Worm (Caenorhabditis elegans) whole organism, L1 larva: Measurements from ENCODE around the gene srab-26.

ENCODE experiments used
- F16B12.6 ChIP-seq: fragments of 150-350 bp; optimal IDR thresholded peaks from 2 replicates; lab custom pipeline; 2014; ENCODE audit warnings: missing biosample characterization, missing genetic modification characterization
- ama-1 ChIP-seq: fragments of 150-350 bp; optimal IDR thresholded peaks from 2 replicates; lab custom pipeline; 2014
- blmp-1 ChIP-seq: fragments of 150-350 bp; optimal IDR thresholded peaks from 2 replicates; lab custom pipeline; 2014; ENCODE audit warnings: missing biosample characterization, missing genetic modification characterization
- ceh-8 ChIP-seq: fragments of 200-800 bp; sonication (Bioruptor generic); optimal IDR thresholded peaks from 2 replicates; lab custom pipeline; 2018; ENCODE audit warnings: mild to moderate bottlenecking, missing genetic modification characterization, moderate library complexity, missing compliant biosample characterization
- ceh-82 ChIP-seq, 3 experiments: fragments of 150-350 bp in 1 of 3; sonication (generic microtip) in 2 of 3; optimal IDR thresholded peaks; 2 replicates each; lab custom pipeline; 2014 to 2017; ENCODE audit warnings: missing biosample characterization in 3 of 3, missing genetic modification characterization in 3 of 3
- ceh-90 ChIP-seq: sonication (generic microtip); optimal IDR thresholded peaks from 2 replicates; lab custom pipeline; 2016; ENCODE audit warnings: missing genetic modification characterization, missing compliant biosample characterization
- dpl-1 ChIP-seq, 3 experiments: fragments of 150-350 bp in 2 of 3; sonication (generic microtip) in 1 of 3; optimal IDR thresholded peaks; 2 replicates each; lab custom pipeline; 2014 to 2017; ENCODE audit warnings: missing biosample characterization in 3 of 3, missing genetic modification characterization in 3 of 3, missing genetic modification reagents in 3 of 3
- dsc-1 ChIP-seq: sonication (generic microtip); optimal IDR thresholded peaks from 2 replicates; lab custom pipeline; 2016; ENCODE audit warnings: mild to moderate bottlenecking, missing genetic modification characterization, missing compliant biosample characterization
- efl-1 ChIP-seq, 4 experiments: fragments of 150-350 bp; optimal IDR thresholded peaks in 3 of 4; peaks in 1 of 4; 1 replicate in 1 of 4; 2 replicates in 3 of 4; lab custom pipeline; 2014; ENCODE audit warnings: missing biosample characterization in 2 of 4, missing genetic modification characterization in 2 of 4, missing genetic modification reagents in 2 of 4
- efl-3 ChIP-seq: fragments of 200-800 bp; sonication (Bioruptor generic); optimal IDR thresholded peaks from 2 replicates; lab custom pipeline; 2018; ENCODE audit warnings: mild to moderate bottlenecking, missing genetic modification characterization, missing compliant biosample characterization
- egl-27 ChIP-seq, 2 experiments: fragments of 150-350 bp in 1 of 2; sonication (generic microtip); optimal IDR thresholded peaks; 3 replicates each; lab custom pipeline; 2017 to 2018; ENCODE audit warnings: missing biosample characterization in 2 of 2, missing genetic modification characterization in 2 of 2, missing genetic modification reagents in 2 of 2
- elt-2 ChIP-seq: sonication (generic microtip); optimal IDR thresholded peaks from 2 replicates; lab custom pipeline; 2016; ENCODE audit warnings: missing genetic modification characterization, mild to moderate bottlenecking, inconsistent platforms, missing compliant biosample characterization, missing genetic modification reagents
- elt-3 ChIP-seq, 6 experiments: fragments of 150-350 bp in 1 of 6; sonication (generic microtip); optimal IDR thresholded peaks; 2 replicates each; lab custom pipeline; 2017 to 2018; ENCODE audit warnings: missing biosample characterization in 6 of 6, missing genetic modification characterization in 6 of 6, inconsistent platforms in 1 of 6
- ets-5 ChIP-seq: fragments of 200-800 bp; sonication (Bioruptor generic); IDR thresholded peaks from 2 replicates; pipeline ENCODE4 v1.3.6; 2022; ENCODE audit warnings: missing genetic modification characterization, missing compliant biosample characterization
- fkh-10 ChIP-seq: sonication (generic microtip); optimal IDR thresholded peaks from 2 replicates; lab custom pipeline; 2017; ENCODE audit warnings: missing biosample characterization, missing genetic modification reagents, missing genetic modification characterization
- fkh-4 ChIP-seq: sonication (generic microtip); optimal IDR thresholded peaks from 2 replicates; lab custom pipeline; 2016; ENCODE audit warnings: missing compliant biosample characterization, missing genetic modification characterization, borderline replicate concordance
- fos-1 ChIP-seq: fragments of 150-350 bp; optimal IDR thresholded peaks from 2 replicates; lab custom pipeline; 2014; ENCODE audit warnings: missing biosample characterization, missing genetic modification characterization
- grh-1 ChIP-seq: fragments of 200-800 bp; sonication (Bioruptor generic); IDR thresholded peaks from 2 replicates; pipeline ENCODE4 v1.3.6; 2022; ENCODE audit warnings: missing genetic modification reagents, missing genetic modification characterization, missing compliant biosample characterization
- hpl-2 ChIP-seq: fragments of 150-350 bp; optimal IDR thresholded peaks from 2 replicates; lab custom pipeline; 2014; ENCODE audit warnings: missing biosample characterization, missing genetic modification reagents, missing genetic modification characterization
- jun-1 ChIP-seq: fragments of 150-350 bp; optimal IDR thresholded peaks from 2 replicates; lab custom pipeline; 2014; ENCODE audit warnings: missing biosample characterization, missing genetic modification reagents, missing genetic modification characterization
- lin-13 ChIP-seq: fragments of 150-350 bp; optimal IDR thresholded peaks from 2 replicates; lab custom pipeline; 2014; ENCODE audit warnings: missing biosample characterization, missing genetic modification reagents, missing genetic modification characterization
- lin-14 ChIP-seq: fragments of 200-800 bp; sonication (Bioruptor generic); optimal IDR thresholded peaks from 2 replicates; lab custom pipeline; 2018; ENCODE audit warnings: mild to moderate bottlenecking, missing genetic modification characterization, moderate library complexity, missing compliant biosample characterization
- lin-35 ChIP-seq, 2 experiments: fragments of 150-350 bp; optimal IDR thresholded peaks; 2 replicates each; lab custom pipeline; 2014; ENCODE audit warnings: missing biosample characterization in 2 of 2, missing genetic modification characterization in 2 of 2, missing genetic modification reagents in 2 of 2
- lir-3 ChIP-seq: sonication (generic microtip); optimal IDR thresholded peaks from 2 replicates; lab custom pipeline; 2016; ENCODE audit warnings: mild to moderate bottlenecking, missing genetic modification characterization, moderate library complexity, missing compliant biosample characterization; ENCODE audit not compliant: poor library complexity
- mdl-1 ChIP-seq, 2 experiments: fragments of 150-350 bp; optimal IDR thresholded peaks; 2 replicates each; lab custom pipeline; 2014 to 2017; ENCODE audit warnings: missing biosample characterization in 2 of 2, missing genetic modification characterization in 2 of 2, inconsistent platforms in 1 of 2
- mef-2 ChIP-seq: fragments of 150-350 bp; optimal IDR thresholded peaks from 2 replicates; lab custom pipeline; 2014; ENCODE audit warnings: missing biosample characterization, missing genetic modification characterization
- mep-1 ChIP-seq: fragments of 150-350 bp; optimal IDR thresholded peaks from 2 replicates; lab custom pipeline; 2014; ENCODE audit warnings: missing biosample characterization, missing genetic modification characterization
- nhr-12 ChIP-seq: sonication (generic microtip); optimal IDR thresholded peaks from 2 replicates; lab custom pipeline; 2017; ENCODE audit warnings: missing biosample characterization, missing genetic modification characterization
- nhr-84 ChIP-seq: sonication (generic microtip); optimal IDR thresholded peaks from 2 replicates; lab custom pipeline; 2017; ENCODE audit warnings: missing biosample characterization, missing genetic modification characterization
- nhr-85 ChIP-seq: sonication (generic microtip); peaks from one replicate; lab custom pipeline; 2016; ENCODE audit warnings: missing genetic modification characterization, inconsistent platforms, missing compliant biosample characterization
- pag-3 ChIP-seq: sonication (generic microtip); optimal IDR thresholded peaks from 2 replicates; lab custom pipeline; 2017; ENCODE audit warnings: missing genetic modification characterization, mild to moderate bottlenecking, missing compliant biosample characterization, antibody characterized with exemption, borderline replicate concordance; ENCODE audit not compliant: insufficient read depth
- pax-3 ChIP-seq: fragments of 200-800 bp; sonication (Bioruptor generic); optimal IDR thresholded peaks from 2 replicates; lab custom pipeline; 2018; ENCODE audit warnings: mild to moderate bottlenecking, missing genetic modification characterization, moderate library complexity, missing compliant biosample characterization
- pqm-1 ChIP-seq: sonication (generic microtip); optimal IDR thresholded peaks from 3 replicates; lab custom pipeline; 2017; ENCODE audit warnings: missing biosample characterization, missing genetic modification characterization
- skn-1 ChIP-seq: fragments of 150-350 bp; optimal IDR thresholded peaks from 2 replicates; lab custom pipeline; 2014; ENCODE audit warnings: missing biosample characterization, missing genetic modification characterization
- swsn-7 ChIP-seq: sonication (generic microtip); optimal IDR thresholded peaks from 2 replicates; lab custom pipeline; 2016; ENCODE audit warnings: missing genetic modification characterization, missing compliant biosample characterization
- tbx-2 ChIP-seq: sonication (generic microtip); optimal IDR thresholded peaks from 2 replicates; lab custom pipeline; 2016; ENCODE audit warnings: missing genetic modification characterization, missing compliant biosample characterization
- unc-130 ChIP-seq: fragments of 150-350 bp; optimal IDR thresholded peaks from 2 replicates; lab custom pipeline; 2017; ENCODE audit warnings: missing biosample characterization, missing genetic modification characterization, inconsistent platforms
- unc-62 ChIP-seq: fragments of 150-350 bp; optimal IDR thresholded peaks from 2 replicates; lab custom pipeline; 2014; ENCODE audit warnings: missing biosample characterization, missing genetic modification reagents, missing genetic modification characterization
- xbp-1 ChIP-seq: sonication (generic microtip); optimal IDR thresholded peaks from 2 replicates; lab custom pipeline; 2016; ENCODE audit warnings: missing genetic modification characterization, missing compliant biosample characterization
- zag-1 ChIP-seq: fragments of 150-350 bp; optimal IDR thresholded peaks from 2 replicates; lab custom pipeline; 2014; ENCODE audit warnings: missing biosample characterization, missing genetic modification characterization
- ztf-4 ChIP-seq: fragments of 150-350 bp; optimal IDR thresholded peaks from 2 replicates; lab custom pipeline; 2014; ENCODE audit warnings: missing biosample characterization, missing genetic modification characterization

srab-26 gene

ce11 chrV:9922481-9922880 is 43.2 kb upstream of the srab-26 start, which contains the start of gene C50H2.7:
Gene C50H2.7, plus strand, starts transcription at chrV:9922781.
- TF ChIP-seq tbx-2 (tag; lab: Kevin White, UChicago) (no peak), ztf-4 (tag; lab: Kevin White, UChicago) (no peak), lin-35 (GFP tag; optimal IDR thresholded peaks at IDR 0.05; lab: Kevin White, UChicago) (no peak), efl-1 (optimal IDR thresholded peaks at IDR 0.05; lab: Kevin White, UChicago) (no peak), efl-1 (GFP tag; optimal IDR thresholded peaks at IDR 0.05 in 1 of 2; lab: Kevin White, UChicago) (no peak), fkh-4 (tag; lab: Kevin White, UChicago) (no peak), nhr-84 (tag; lab: Kevin White, UChicago) (no peak), ets-5 (GFP tag; lab: Robert Waterston, UW) (no peak), egl-27 (tag; optimal IDR thresholded peaks at IDR 0.05; lab: Kevin White, UChicago) (no peak), F16B12.6 (tag; lab: Kevin White, UChicago) (no peak), elt-3 (tag; optimal IDR thresholded peaks at IDR 0.05; lab: Kevin White, UChicago) (no peak), ceh-82 (tag; optimal IDR thresholded peaks at IDR 0.05; lab: Kevin White, UChicago) (no peak), mef-2 (no peak), pax-3 (no peak), lin-13 (no peak), hpl-2 (GFP tag; lab: Kevin White, UChicago) (no peak), lir-3 (tag; lab: Kevin White, UChicago) (no peak), mep-1 (tag; lab: Kevin White, UChicago) (no peak), mdl-1 (tag; optimal IDR thresholded peaks at IDR 0.05; lab: Kevin White, UChicago) (no peak), lin-14 (GFP tag; lab: Kevin White, UChicago) (no peak), unc-62 (no peak)

ce11 chrV:9921288-9921687 is 42.0 kb upstream of the srab-26 start, which contains the start of gene ceh-75:
Gene ceh-75, plus strand, starts transcription at chrV:9921337.
- TF ChIP-seq ztf-4 (tag; lab: Kevin White, UChicago) (no peak), pag-3 (no peak), zag-1 (tag; lab: Kevin White, UChicago) (no peak), blmp-1 (no peak), lin-14 (GFP tag; lab: Kevin White, UChicago) (no peak), ceh-90 (tag; lab: Kevin White, UChicago) (no peak), ceh-8 (GFP tag; lab: Kevin White, UChicago) (no peak), dpl-1 (GFP tag; optimal IDR thresholded peaks at IDR 0.05; lab: Kevin White, UChicago) (no peak), grh-1 (GFP tag; lab: Robert Waterston, UW) (no peak), skn-1 (no peak), pqm-1 (tag; lab: Kevin White, UChicago) (no peak), elt-2 (tag; lab: Kevin White, UChicago) (no peak), xbp-1 (no peak), fkh-10 (GFP tag; lab: Kevin White, UChicago) (no peak), mdl-1 (tag; optimal IDR thresholded peaks at IDR 0.05; lab: Kevin White, UChicago) (no peak)

ce11 chrV:9918410-9918809 is 39.1 kb upstream of the srab-26 start, which contains the start of gene C50H2.5:
Gene C50H2.5, plus strand, starts transcription at chrV:9918710.
- TF ChIP-seq efl-3 (GFP tag; lab: Kevin White, UChicago), result no peak
- no peak for TF ChIP-seq ets-5 (GFP tag; lab: Robert Waterston, UW)
- TF ChIP-seq nhr-85 (tag; lab: Kevin White, UChicago), result no peak

- TF ChIP-seq pax-3 (no peak), ama-1 (lab: Kevin White, UChicago) (no peak), mdl-1 (tag; optimal IDR thresholded peaks at IDR 0.05; lab: Kevin White, UChicago) (no peak), unc-130 (tag; lab: Kevin White, UChicago) (no peak), pag-3 (no peak), fos-1 (tag; lab: Kevin White, UChicago) (no peak), hpl-2 (GFP tag; lab: Kevin White, UChicago) (no peak), elt-2 (tag; lab: Kevin White, UChicago) (no peak), lin-13 (no peak), dsc-1 (tag; lab: Kevin White, UChicago) (no peak), nhr-12 (no peak), swsn-7 (tag; lab: Kevin White, UChicago) (no peak), fkh-10 (GFP tag; lab: Kevin White, UChicago) (no peak), jun-1 (tag; lab: Kevin White, UChicago) (no peak), efl-3 (GFP tag; lab: Kevin White, UChicago) (no peak)
Measured at ce11 chrV:9916665-9917064, 37.4 kb upstream of the srab-26 start, which contains the start of gene C50H2.4. Gene C50H2.4, plus strand, starts transcription at chrV:9916965.
